Worm (Caenorhabditis elegans) whole organism, L4/young adult: ENCODE measurements around the gene R07E5.6.

ENCODE experiments used
- W03F9.2 ChIP-seq: fragments of 150-350 bp; optimal IDR thresholded peaks from 2 replicates; lab custom pipeline; 2014; ENCODE audit warnings: missing biosample characterization, missing genetic modification characterization
- dao-5 ChIP-seq: sonication (generic microtip); optimal IDR thresholded peaks from 2 replicates; lab custom pipeline; 2016; ENCODE audit warnings: missing genotype, missing genetic modification characterization, moderate library complexity, missing compliant biosample characterization

DNA sequence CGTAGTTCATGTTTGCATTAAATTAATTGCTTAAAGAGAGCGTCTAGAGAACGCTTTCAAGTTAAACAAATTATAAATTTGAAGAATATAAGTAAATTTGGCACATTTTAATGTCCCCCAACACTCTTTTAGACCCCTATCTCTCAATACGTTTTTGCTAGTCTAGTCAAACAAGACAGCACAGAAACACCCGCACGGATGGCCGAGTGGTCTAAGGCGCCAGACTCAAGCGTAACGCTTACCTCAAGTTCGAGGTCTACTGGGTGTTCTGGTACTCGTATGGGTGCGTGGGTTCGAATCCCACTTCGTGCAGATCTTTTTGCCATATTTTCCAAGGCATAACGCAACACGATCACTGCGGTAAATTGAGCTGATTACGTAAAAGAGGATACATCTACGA lies 36.2 kb upstream of the R07E5.6 start:
- TF ChIP-seq W03F9.2 (no peak), dao-5 (no peak)
